Worm (Caenorhabditis elegans): ENCODE results near the gene fbxb-81.

DNA sequence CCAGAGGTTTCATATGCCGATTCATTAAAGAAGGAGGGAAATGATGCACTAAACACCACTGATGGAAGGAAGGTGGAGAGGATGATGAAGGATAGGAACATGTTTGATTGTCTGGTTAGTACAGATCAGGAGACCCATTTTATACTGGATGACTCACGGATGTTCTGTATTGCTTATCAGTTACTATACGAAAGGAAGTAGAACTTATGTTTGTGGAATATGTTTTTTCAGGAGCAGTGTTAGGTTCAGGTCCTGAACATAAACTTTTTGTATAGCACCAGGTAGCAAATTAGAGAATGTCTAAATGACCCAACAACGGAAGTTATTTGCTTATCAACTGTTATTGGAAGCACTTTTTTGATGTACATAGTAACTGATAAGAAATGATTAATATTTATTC lies 34.7 kb upstream of the fbxb-81 start, which contains the start of gene clec-148:
- no peak for TF ChIP-seq pqm-1 (tag; optimal IDR thresholded peaks at IDR 0.05)
- TF ChIP-seq pha-4 (tag; optimal IDR thresholded peaks at IDR 0.05): no peak
- no peak for TF ChIP-seq sox-4 (tag; optimal IDR thresholded peaks at IDR 0.05)
- TF ChIP-seq fkh-10 (GFP tag; optimal IDR thresholded peaks at IDR 0.05): no peak
- no peak for TF ChIP-seq hlh-30 (tag; optimal IDR thresholded peaks at IDR 0.05; ENCODE audit: insufficient read depth)
- TF ChIP-seq pat-9 (tag; optimal IDR thresholded peaks at IDR 0.05): no peak

All from whole organism, late embryonic.